Worm (Caenorhabditis elegans) whole organism, L4 larva: ENCODE data around the gene iglr-1.

Source experiments
- D1046.2 ChIP-seq: fragments of 200-800 bp; sonication (Bioruptor generic); IDR thresholded peaks from 2 replicates; pipeline ENCODE4 v1.3.6; 2022; ENCODE audit warnings: missing genetic modification characterization, missing compliant biosample characterization
- F44E2.7 ChIP-seq: fragments of 200-800 bp; sonication (Bioruptor generic); IDR thresholded peaks from 2 replicates; pipeline ENCODE4 v2.1.2; 2022; ENCODE audit warnings: missing genetic modification characterization, missing compliant biosample characterization
- R02D3.7 ChIP-seq: fragments of 150-350 bp; sonication (generic microtip); optimal IDR thresholded peaks from 3 replicates; lab custom pipeline; 2014; ENCODE audit warnings: missing biosample characterization, missing genetic modification characterization
- Y48G9A.11 ChIP-seq: fragments of 200-800 bp; sonication (Bioruptor generic); IDR thresholded peaks from 2 replicates; pipeline ENCODE4 v1.3.6; 2022; ENCODE audit warnings: missing genetic modification reagents, missing genetic modification characterization, missing compliant biosample characterization
- Y75B8A.6 ChIP-seq: fragments of 200-800 bp; sonication (Bioruptor generic); IDR thresholded peaks from 2 replicates; pipeline ENCODE4 v1.3.6; 2022; ENCODE audit warnings: missing genetic modification reagents, missing genetic modification characterization, missing compliant biosample characterization
- aly-2 ChIP-seq: sonication (generic microtip); optimal IDR thresholded peaks from 2 replicates; lab custom pipeline; 2018; ENCODE audit warnings: missing biosample characterization, missing genetic modification characterization
- ama-1 ChIP-seq: fragments of 150-350 bp; optimal IDR thresholded peaks from 2 replicates; lab custom pipeline; 2014; ENCODE audit warnings: inconsistent platforms, mixed read lengths
- ceh-20 ChIP-seq: fragments of 200-800 bp; sonication (Bioruptor generic); IDR thresholded peaks from 2 replicates; pipeline ENCODE4 v1.3.6; 2022; ENCODE audit warnings: missing genetic modification reagents, missing genetic modification characterization, missing compliant biosample characterization
- ceh-32 ChIP-seq: sonication (generic microtip); optimal IDR thresholded peaks from 2 replicates; lab custom pipeline; 2016; ENCODE audit warnings: mild to moderate bottlenecking, missing genetic modification characterization, missing compliant biosample characterization; ENCODE audit not compliant: poor library complexity
- ceh-44 ChIP-seq: fragments of 200-800 bp; sonication (Bioruptor generic); IDR thresholded peaks from 2 replicates; pipeline ENCODE4 v1.3.6; 2022; ENCODE audit warnings: missing genetic modification reagents, missing genetic modification characterization, missing compliant biosample characterization
- ceh-82 ChIP-seq: sonication (generic microtip); optimal IDR thresholded peaks from 2 replicates; lab custom pipeline; 2017; ENCODE audit warnings: missing biosample characterization, missing genetic modification characterization
- cey-2 ChIP-seq: sonication (generic microtip); optimal IDR thresholded peaks from 3 replicates; lab custom pipeline; 2017; ENCODE audit warnings: missing genetic modification characterization, mild to moderate bottlenecking, missing compliant biosample characterization, antibody characterized with exemption, borderline replicate concordance; ENCODE audit not compliant: insufficient read depth
- ctbp-1 ChIP-seq: fragments of 200-800 bp; sonication (Bioruptor generic); IDR thresholded peaks from 2 replicates; pipeline ENCODE4 v1.3.6; 2022; ENCODE audit warnings: missing genetic modification reagents, missing genetic modification characterization, missing compliant biosample characterization
- daf-16 ChIP-seq, 3 experiments: sonication (generic microtip); optimal IDR thresholded peaks; 2 replicates each; lab custom pipeline; 2016 to 2017; ENCODE audit warnings: missing genetic modification characterization in 3 of 3, missing genetic modification reagents in 3 of 3, mild to moderate bottlenecking in 2 of 3, missing compliant biosample characterization in 2 of 3, missing biosample characterization in 1 of 3, moderate library complexity in 1 of 3
- daf-19 ChIP-seq: fragments of 200-800 bp; sonication (Bioruptor generic); conservative IDR thresholded peaks from 2 replicates; pipeline ENCODE4 v1.3.6; 2022; ENCODE audit warnings: missing genetic modification characterization, missing compliant biosample characterization
- duxl-1 ChIP-seq: sonication (generic microtip); optimal IDR thresholded peaks from 2 replicates; lab custom pipeline; 2016; ENCODE audit warnings: mild to moderate bottlenecking, missing genetic modification characterization, moderate library complexity, missing compliant biosample characterization; ENCODE audit not compliant: poor library complexity
- dve-1 ChIP-seq: sonication (generic microtip); optimal IDR thresholded peaks from 2 replicates; lab custom pipeline; 2017; ENCODE audit warnings: antibody characterized with exemption, mild to moderate bottlenecking, missing genetic modification characterization, missing compliant biosample characterization; ENCODE audit not compliant: insufficient read depth
- egl-27 ChIP-seq: sonication (generic microtip); optimal IDR thresholded peaks from 3 replicates; lab custom pipeline; 2017; ENCODE audit warnings: missing biosample characterization, missing genetic modification reagents, missing genetic modification characterization
- fkh-10 ChIP-seq: fragments of 150-350 bp; optimal IDR thresholded peaks from 2 replicates; lab custom pipeline; 2014; ENCODE audit warnings: missing biosample characterization, missing genetic modification reagents, missing genetic modification characterization
- fos-1 ChIP-seq: fragments of 150-350 bp; optimal IDR thresholded peaks from 2 replicates; lab custom pipeline; 2014; ENCODE audit warnings: missing biosample characterization, missing genetic modification characterization
- gei-8 ChIP-seq: fragments of 200-800 bp; sonication (Bioruptor generic); optimal IDR thresholded peaks from 2 replicates; lab custom pipeline; 2018; ENCODE audit warnings: mild to moderate bottlenecking, missing genetic modification characterization, missing compliant biosample characterization
- hlh-30 ChIP-seq: sonication (generic microtip); optimal IDR thresholded peaks from 2 replicates; lab custom pipeline; 2017; ENCODE audit warnings: antibody characterized with exemption, mild to moderate bottlenecking, missing genetic modification characterization, missing compliant biosample characterization; ENCODE audit not compliant: insufficient read depth
- jun-1 ChIP-seq: fragments of 150-350 bp; optimal IDR thresholded peaks from 2 replicates; lab custom pipeline; 2014; ENCODE audit warnings: missing biosample characterization, missing genetic modification reagents, missing genetic modification characterization
- lin-1 ChIP-seq: fragments of 200-800 bp; sonication (Bioruptor generic); IDR thresholded peaks from 2 replicates; pipeline ENCODE4 v1.3.6; 2022; ENCODE audit warnings: missing genetic modification reagents, missing genetic modification characterization, missing compliant biosample characterization
- lin-13 ChIP-seq: fragments of 150-350 bp; optimal IDR thresholded peaks from 2 replicates; lab custom pipeline; 2014; ENCODE audit warnings: missing biosample characterization, missing genetic modification reagents, missing genetic modification characterization
- lin-29 ChIP-seq: fragments of 200-800 bp; sonication (Bioruptor generic); IDR thresholded peaks from 2 replicates; pipeline ENCODE4 v1.3.6; 2022; ENCODE audit warnings: missing genetic modification reagents, missing genetic modification characterization, missing compliant biosample characterization
- lin-39 ChIP-seq: fragments of 150-350 bp; optimal IDR thresholded peaks from 2 replicates; lab custom pipeline; 2014; ENCODE audit warnings: missing biosample characterization, missing genetic modification reagents, missing genetic modification characterization
- mdl-1 ChIP-seq, 2 experiments: fragments of 150-350 bp in 1 of 2; sonication (generic microtip) in 1 of 2; optimal IDR thresholded peaks; 2 replicates each; lab custom pipeline; 2014 to 2017; ENCODE audit warnings: missing biosample characterization in 2 of 2, missing genetic modification characterization in 2 of 2
- mes-2 ChIP-seq: sonication (generic microtip); optimal IDR thresholded peaks from 2 replicates; lab custom pipeline; 2016; ENCODE audit warnings: missing genotype, mild to moderate bottlenecking, missing genetic modification characterization, missing compliant biosample characterization; ENCODE audit not compliant: poor library complexity, severe bottlenecking
- nhr-10 ChIP-seq: fragments of 150-350 bp; optimal IDR thresholded peaks from 2 replicates; lab custom pipeline; 2014; ENCODE audit warnings: missing biosample characterization, missing genetic modification characterization
- nhr-41 ChIP-seq: fragments of 200-800 bp; sonication (Bioruptor generic); IDR thresholded peaks from 2 replicates; pipeline ENCODE4 v1.3.6; 2022; ENCODE audit warnings: missing genetic modification reagents, missing genetic modification characterization, missing compliant biosample characterization
- nhr-48 ChIP-seq: sonication (generic microtip); optimal IDR thresholded peaks from 2 replicates; lab custom pipeline; 2016; ENCODE audit warnings: mild to moderate bottlenecking, missing genetic modification characterization, missing compliant biosample characterization
- nhr-76 ChIP-seq: fragments of 150-350 bp; optimal IDR thresholded peaks from 2 replicates; lab custom pipeline; 2014; ENCODE audit warnings: missing biosample characterization, missing genetic modification characterization
- nhr-77 ChIP-seq: fragments of 150-350 bp; optimal IDR thresholded peaks from 2 replicates; lab custom pipeline; 2014; ENCODE audit warnings: missing biosample characterization, missing genetic modification characterization
- pha-4 ChIP-seq, 2 experiments: fragments of 150-350 bp in 1 of 2; fragments of 200-800 bp in 1 of 2; sonication (Bioruptor generic) in 1 of 2; IDR thresholded peaks in 1 of 2; optimal IDR thresholded peaks in 1 of 2; 2 replicates each; pipeline versions ENCODE4 v1.3.6 to Lab custom; 2014 to 2022; ENCODE audit warnings: missing genetic modification characterization in 2 of 2, missing genetic modification reagents in 2 of 2, missing biosample characterization in 1 of 2, missing compliant biosample characterization in 1 of 2
- php-3 ChIP-seq: fragments of 200-800 bp; sonication (Bioruptor generic); IDR thresholded peaks from 2 replicates; pipeline ENCODE4 v1.3.6; 2022; ENCODE audit warnings: missing genetic modification reagents, missing genetic modification characterization, missing compliant biosample characterization
- rbr-2 ChIP-seq: sonication (generic microtip); optimal IDR thresholded peaks from 2 replicates; lab custom pipeline; 2016; ENCODE audit warnings: missing genotype, missing genetic modification characterization, missing compliant biosample characterization
- saeg-2 ChIP-seq: fragments of 200-800 bp; sonication (Bioruptor generic); IDR thresholded peaks from 2 replicates; pipeline ENCODE4 v1.3.6; 2022; ENCODE audit warnings: missing genetic modification reagents, missing genetic modification characterization, missing compliant biosample characterization
- sdz-12 ChIP-seq: fragments of 200-800 bp; sonication (Bioruptor generic); optimal IDR thresholded peaks from 2 replicates; lab custom pipeline; 2018; ENCODE audit warnings: mild to moderate bottlenecking, missing genetic modification characterization, missing compliant biosample characterization
- set-16 ChIP-seq: fragments of 200-800 bp; sonication (Bioruptor generic); IDR thresholded peaks from 2 replicates; pipeline ENCODE4 v1.3.6; 2022; ENCODE audit warnings: missing genetic modification reagents, missing genetic modification characterization, missing compliant biosample characterization
- skn-1 ChIP-seq: fragments of 150-350 bp; optimal IDR thresholded peaks from 2 replicates; lab custom pipeline; 2014; ENCODE audit warnings: missing biosample characterization, missing genetic modification characterization
- snpc-1.2 ChIP-seq: fragments of 200-800 bp; sonication (Bioruptor generic); IDR thresholded peaks from 2 replicates; pipeline ENCODE4 v1.3.6; 2022; ENCODE audit warnings: missing genetic modification reagents, missing genetic modification characterization, missing compliant biosample characterization
- snpc-4 ChIP-seq: fragments of 150-350 bp; optimal IDR thresholded peaks from 2 replicates; lab custom pipeline; 2014; ENCODE audit warnings: missing biosample characterization, missing genetic modification characterization
- spr-1 ChIP-seq: sonication (generic microtip); optimal IDR thresholded peaks from 2 replicates; lab custom pipeline; 2016; ENCODE audit warnings: mild to moderate bottlenecking, missing genetic modification characterization, missing compliant biosample characterization
- unc-62 ChIP-seq, 3 experiments: fragments of 150-350 bp in 1 of 3; sonication (generic microtip); optimal IDR thresholded peaks in 2 of 3; peaks in 1 of 3; 1 replicate in 1 of 3; 2 replicates in 2 of 3; lab custom pipeline; 2014 to 2017; ENCODE audit warnings: missing biosample characterization in 3 of 3, missing genetic modification characterization in 3 of 3, missing genetic modification reagents in 3 of 3, missing genotype in 1 of 3
- vab-7 ChIP-seq: fragments of 200-800 bp; sonication (Bioruptor generic); IDR thresholded peaks from 2 replicates; pipeline ENCODE4 v1.3.6; 2022; ENCODE audit warnings: missing genetic modification reagents, missing genetic modification characterization, missing compliant biosample characterization
- zip-11 ChIP-seq: fragments of 200-800 bp; sonication (Bioruptor generic); IDR thresholded peaks from 2 replicates; pipeline ENCODE4 v1.3.6; 2022; ENCODE audit warnings: missing genetic modification characterization, missing compliant biosample characterization
- ztf-7 ChIP-seq: fragments of 150-350 bp; optimal IDR thresholded peaks from 2 replicates; lab custom pipeline; 2014; ENCODE audit warnings: missing biosample characterization, missing genetic modification characterization

iglr-1 gene

DNA sequence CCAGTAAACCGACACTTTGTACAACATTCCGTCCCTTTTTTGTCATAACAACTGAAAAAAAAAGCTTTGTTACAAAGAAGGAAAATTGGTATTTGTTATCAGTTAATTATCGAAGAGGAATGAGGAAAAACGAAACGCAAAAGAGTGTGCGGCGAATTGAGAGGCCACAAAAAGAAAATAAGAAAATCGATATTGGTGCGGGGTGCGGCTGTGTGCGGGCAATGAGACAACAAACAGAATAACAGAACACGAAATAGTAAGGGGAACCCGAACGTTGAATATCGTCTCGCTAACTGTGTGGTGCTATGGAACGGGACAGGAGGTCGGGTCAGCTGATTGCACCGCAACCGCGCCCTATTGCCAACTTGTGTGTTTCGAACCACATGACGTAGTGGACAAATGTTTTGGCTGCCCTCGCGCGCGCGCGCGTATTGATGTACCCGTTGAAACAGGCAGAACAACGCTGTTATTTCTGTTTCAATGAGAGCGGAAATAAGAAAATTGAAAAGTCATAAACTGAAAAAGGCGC, 49.4 kb upstream of the iglr-1 start, which contains the start of gene C18B12.4 (continued):
- TF ChIP-seq ceh-44 (GFP tag; lab: Robert Waterston, UW): no peak
- TF ChIP-seq jun-1: no peak
- peak; percentile 68 for TF ChIP-seq vab-7
- TF ChIP-seq ceh-20 (GFP tag; lab: Robert Waterston, UW): peak; percentile 84
- peak; percentile 72 for TF ChIP-seq mes-2 (tag; lab: Kevin White, UChicago)
- no peak for TF ChIP-seq fos-1 (tag; lab: Kevin White, UChicago)
- TF ChIP-seq lin-29 (GFP tag; lab: Robert Waterston, UW): peak; percentile 56; the same call in 1 of the 2 replicates
- peak; percentile 93 for TF ChIP-seq lin-13 (GFP tag; lab: Kevin White, UChicago)
- peak; percentile 94 for TF ChIP-seq nhr-77 (tag; lab: Kevin White, UChicago)
- TF ChIP-seq aly-2 (tag; lab: Kevin White, UChicago): no peak
- TF ChIP-seq egl-27 (tag; lab: Kevin White, UChicago): no peak
- TF ChIP-seq mdl-1 (tag; optimal IDR thresholded peaks at IDR 0.05; lab: Kevin White, UChicago): peak; percentile 67 to 92
- TF ChIP-seq hlh-30: peak; percentile 100
- peak; percentile 78 for TF ChIP-seq ama-1
- peak; percentile 76 for TF ChIP-seq nhr-48 (tag; lab: Kevin White, UChicago)
- no peak for TF ChIP-seq nhr-10
- TF ChIP-seq sdz-12: no peak
- TF ChIP-seq rbr-2 (tag; lab: Kevin White, UChicago): peak; percentile 84
- TF ChIP-seq lin-39 (tag; lab: Kevin White, UChicago): no peak
- peak; percentile 41 for TF ChIP-seq duxl-1 (tag; lab: Kevin White, UChicago)
- TF ChIP-seq daf-19: no peak
- peak; percentile 73; the same call in 1 of the 2 replicates for TF ChIP-seq lin-1 (GFP tag; lab: Robert Waterston, UW)
- TF ChIP-seq set-16 (GFP tag; lab: Robert Waterston, UW): peak; percentile 88
- TF ChIP-seq D1046.2 (GFP tag; lab: Robert Waterston, UW): no peak
- TF ChIP-seq ctbp-1: peak; percentile 52; the same call in 1 of the 2 replicates
- TF ChIP-seq snpc-1.2 (GFP tag; lab: Robert Waterston, UW): no peak
- TF ChIP-seq Y75B8A.6 (GFP tag; lab: Robert Waterston, UW): no peak
- no peak for TF ChIP-seq ceh-82 (tag; lab: Kevin White, UChicago)
- TF ChIP-seq saeg-2 (GFP tag; lab: Robert Waterston, UW): no peak
- peak; percentile 59 for TF ChIP-seq fkh-10
- TF ChIP-seq F44E2.7 (GFP tag; lab: Robert Waterston, UW): no peak
- no peak for TF ChIP-seq snpc-4 (tag; lab: Kevin White, UChicago)
- peak in 1 of 2 experiments; percentile 70 for TF ChIP-seq daf-16 (GFP tag; optimal IDR thresholded peaks at IDR 0.05; lab: Kevin White, UChicago)
- TF ChIP-seq daf-16 (tag; optimal IDR thresholded peaks at IDR 0.05; lab: Kevin White, UChicago): peak; percentile 74
- 0 out of 2 replicates have a peak, but pooled peaks have one; percentile 67 for TF ChIP-seq nhr-41 (GFP tag; lab: Robert Waterston, UW)
- peak; percentile 40 for TF ChIP-seq pha-4 (GFP tag; IDR thresholded peaks at IDR 0.05; lab: Robert Waterston, UW)
- TF ChIP-seq pha-4 (tag; optimal IDR thresholded peaks at IDR 0.05; lab: Kevin White, UChicago): peak; percentile 3
- no peak for TF ChIP-seq zip-11 (GFP tag; lab: Robert Waterston, UW)
- peak; percentile 81 for TF ChIP-seq dve-1 (tag; lab: Kevin White, UChicago)
- TF ChIP-seq skn-1 (tag; lab: Kevin White, UChicago): no peak
- TF ChIP-seq spr-1 (tag; lab: Kevin White, UChicago): peak; percentile 27
- TF ChIP-seq nhr-76 (tag; lab: Kevin White, UChicago): no peak
- peak in 1 of 2 experiments; percentile 98 for TF ChIP-seq unc-62 (GFP tag; optimal IDR thresholded peaks at IDR 0.05 in 1 of 2; lab: Kevin White, UChicago)
- TF ChIP-seq unc-62 (tag; optimal IDR thresholded peaks at IDR 0.05; lab: Kevin White, UChicago): no peak
- TF ChIP-seq ztf-7 (tag; lab: Kevin White, UChicago): no peak
- TF ChIP-seq R02D3.7 (tag; lab: Kevin White, UChicago): no peak
- TF ChIP-seq ceh-32: no peak
- no peak for TF ChIP-seq gei-8 (GFP tag; lab: Kevin White, UChicago)
- no peak for TF ChIP-seq Y48G9A.11 (GFP tag; lab: Robert Waterston, UW)
- no peak for TF ChIP-seq cey-2 (tag; lab: Kevin White, UChicago)
- peak; percentile 55; the same call in 1 of the 2 replicates for TF ChIP-seq php-3 (GFP tag; lab: Robert Waterston, UW)
